Fruit fly (Drosophila melanogaster): Measurements from ENCODE around the gene CG6865.

The CG6865 gene

dm6 chr3L:18822450-18823220, 40.8 kb upstream of the CG6865 start, which contains the start of gene Cat (continued):
- TF ChIP-seq CG8089 (GFP tag; optimal IDR thresholded peaks at IDR 0.05): no peak
- peak; percentile 40 for TF ChIP-seq CG15601 (tag; optimal IDR thresholded peaks at IDR 0.05)
- TF ChIP-seq hkb (optimal IDR thresholded peaks at IDR 0.05): no peak
- no peak for TF ChIP-seq hkb (GFP tag; IDR thresholded peaks at IDR 0.05)
- TF ChIP-seq so (GFP tag; IDR thresholded peaks at IDR 0.05): no peak
- TF ChIP-seq CG15479 (GFP tag; optimal IDR thresholded peaks at IDR 0.05): no peak
- no peak for TF ChIP-seq Taf1 (GFP tag; IDR thresholded peaks at IDR 0.05)
- TF ChIP-seq CG16815 (GFP tag; optimal IDR thresholded peaks at IDR 0.05): no peak
- peak; percentile 21 to 53 for TF ChIP-seq dpn (GFP tag; optimal IDR thresholded peaks at IDR 0.05)
- TF ChIP-seq CG6683 (GFP tag; optimal IDR thresholded peaks at IDR 0.05): no peak
- TF ChIP-seq Awh (GFP tag; IDR thresholded peaks at IDR 0.05): no peak
- TF ChIP-seq Adf1 (GFP tag; IDR thresholded peaks at IDR 0.05): peak; percentile 44
- no peak for TF ChIP-seq Rx (GFP tag; IDR thresholded peaks at IDR 0.05)
- TF ChIP-seq TFAM (GFP tag; optimal IDR thresholded peaks at IDR 0.05): no peak
- TF ChIP-seq Vsx1 (GFP tag; optimal IDR thresholded peaks at IDR 0.05): no peak
- TF ChIP-seq grn (GFP tag; optimal IDR thresholded peaks at IDR 0.05): no peak
- TF ChIP-seq Sry-β (GFP tag; optimal IDR thresholded peaks at IDR 0.05): no peak
- no peak for TF ChIP-seq ab (GFP tag; optimal IDR thresholded peaks at IDR 0.05)
- peak; percentile 55 for TF ChIP-seq psq (GFP tag; optimal IDR thresholded peaks at IDR 0.05)
- no peak for TF ChIP-seq CG16779 (GFP tag; IDR thresholded peaks at IDR 0.05)
- no peak for TF ChIP-seq CG11560 (tag; IDR thresholded peaks at IDR 0.05)
- 0 out of 2 replicates have a peak, but pooled peaks have one; percentile 19 for TF ChIP-seq CG32532 (GFP tag; IDR thresholded peaks at IDR 0.05)
- TF ChIP-seq Med (GFP tag): peak; percentile 83
- no peak for TF ChIP-seq Oli (tag; optimal IDR thresholded peaks at IDR 0.05)
- TF ChIP-seq repo (GFP tag; optimal IDR thresholded peaks at IDR 0.05): no peak
- TF ChIP-seq CG2678 (tag; optimal IDR thresholded peaks at IDR 0.05): peak; percentile 46
- peak; percentile 46 for TF ChIP-seq mirr (GFP tag; optimal IDR thresholded peaks at IDR 0.05)
- peak; percentile 75 for TF ChIP-seq CG15269 (tag; optimal IDR thresholded peaks at IDR 0.05)
- no peak for TF ChIP-seq CG8388 (GFP tag; optimal IDR thresholded peaks at IDR 0.05)
- no peak for TF ChIP-seq CG17328 (GFP tag; IDR thresholded peaks at IDR 0.05)
- peak; percentile 10 for TF ChIP-seq CG13296 (GFP tag; optimal IDR thresholded peaks at IDR 0.05)
- TF ChIP-seq CG12071 (GFP tag; optimal IDR thresholded peaks at IDR 0.05): no peak
- TF ChIP-seq CG12299 (tag; optimal IDR thresholded peaks at IDR 0.05): peak; percentile 18
- TF ChIP-seq NC2α (GFP tag; optimal IDR thresholded peaks at IDR 0.05): no peak
- no peak for TF ChIP-seq CG9437 (GFP tag; optimal IDR thresholded peaks at IDR 0.05)
- no peak for TF ChIP-seq maf-S (GFP tag; optimal IDR thresholded peaks at IDR 0.05)
- no peak for TF ChIP-seq tap (tag; optimal IDR thresholded peaks at IDR 0.05)
- TF ChIP-seq mld (GFP tag; IDR thresholded peaks at IDR 0.05; ENCODE audit: partially characterized antibody): peak; percentile 73; the same call in 2 of the 3 replicates
- peak; percentile 70 for TF ChIP-seq CG12391 (tag; optimal IDR thresholded peaks at IDR 0.05)
- TF ChIP-seq bab2 (GFP tag; optimal IDR thresholded peaks at IDR 0.05): peak; percentile 2
- peak in 1 of 2 experiments; percentile 12 for TF ChIP-seq crp (GFP tag; optimal IDR thresholded peaks at IDR 0.05)
- no peak for TF ChIP-seq CG6254 (GFP tag; optimal IDR thresholded peaks at IDR 0.05)
- TF ChIP-seq CG7786 (GFP tag; optimal IDR thresholded peaks at IDR 0.05): no peak
- peak in 1 of 3 experiments; percentile 67 for TF ChIP-seq Stat92E (GFP tag; optimal IDR thresholded peaks at IDR 0.05)
- TF ChIP-seq Usf (GFP tag; optimal IDR thresholded peaks at IDR 0.05): no peak
- peak; percentile 24 for TF ChIP-seq CG10209 (GFP tag; optimal IDR thresholded peaks at IDR 0.05)
- peak; percentile 54 for TF ChIP-seq CG1603 (tag; optimal IDR thresholded peaks at IDR 0.05)
- TF ChIP-seq CTCF (GFP tag; optimal IDR thresholded peaks at IDR 0.05): no peak
- TF ChIP-seq CG2120 (GFP tag; optimal IDR thresholded peaks at IDR 0.05): peak; percentile 57
- TF ChIP-seq sd (tag; optimal IDR thresholded peaks at IDR 0.05): peak; percentile 22
